Worm (Caenorhabditis elegans) whole organism, young adult: ENCODE results near the gene K08D8.9.

Source experiments
- F37B4.10 ChIP-seq: fragments of 200-800 bp; sonication (Bioruptor generic); IDR thresholded peaks from 2 replicates; pipeline ENCODE4 v1.3.6; 2022; ENCODE audit warnings: missing genetic modification characterization, missing compliant biosample characterization
- F57A8.1 ChIP-seq: fragments of 200-800 bp; sonication (Bioruptor generic); optimal IDR thresholded peaks from 2 replicates; lab custom pipeline; 2018; ENCODE audit warnings: mild to moderate bottlenecking, missing genetic modification characterization, moderate library complexity, missing compliant biosample characterization
- F57C9.4 ChIP-seq: sonication (generic microtip); optimal IDR thresholded peaks from 2 replicates; lab custom pipeline; 2017; ENCODE audit warnings: mild to moderate bottlenecking, missing genetic modification characterization, missing compliant biosample characterization
- die-1 ChIP-seq: sonication (generic microtip); optimal IDR thresholded peaks from 2 replicates; lab custom pipeline; 2016; ENCODE audit warnings: missing genotype, mild to moderate bottlenecking, missing genetic modification characterization, missing compliant biosample characterization
- tbx-9 ChIP-seq: sonication (generic microtip); optimal IDR thresholded peaks from 2 replicates; lab custom pipeline; 2016; ENCODE audit warnings: borderline replicate concordance, missing genetic modification characterization, inconsistent platforms, missing compliant biosample characterization
- unc-130 ChIP-seq: sonication (generic microtip); optimal IDR thresholded peaks from 2 replicates; lab custom pipeline; 2016; ENCODE audit warnings: missing genetic modification reagents, missing genetic modification characterization, missing compliant biosample characterization
- ztf-22 ChIP-seq: fragments of 200-800 bp; sonication (Bioruptor generic); optimal IDR thresholded peaks from 2 replicates; lab custom pipeline; 2018; ENCODE audit warnings: mild to moderate bottlenecking, missing genetic modification characterization, moderate library complexity, missing compliant biosample characterization

ce11 chrIV:12859797-12860196 is 39.7 kb upstream of the K08D8.9 start, which contains the start of gene gcy-18:
- TF ChIP-seq ztf-22 (GFP tag; lab: Kevin White, UChicago) (no peak), tbx-9 (no peak), F57A8.1 (no peak), F37B4.10 (GFP tag; lab: Robert Waterston, UW) (no peak), unc-130 (GFP tag; lab: Kevin White, UChicago) (no peak), die-1 (tag; lab: Kevin White, UChicago) (no peak), F57C9.4 (tag; lab: Kevin White, UChicago) (no peak)
